Fruit fly (Drosophila melanogaster) whole organism, embryonic: ENCODE measurements around the gene CG7914.

Experiments used
- B-H1 ChIP-seq: fragments of 200-800 bp; sonication (Bioruptor generic); IDR thresholded peaks from 3 replicates; pipeline ENCODE4 v1.3.6; 2022; ENCODE audit warnings: missing biosample characterization, missing genetic modification characterization
- CG10267 ChIP-seq: fragments of 200-800 bp; sonication (Bioruptor generic); optimal IDR thresholded peaks from 2 replicates; lab custom pipeline; 2018; ENCODE audit warnings: missing biosample characterization, mild to moderate bottlenecking, missing genetic modification characterization, moderate library complexity
- CG13287 ChIP-seq: fragments of 200-800 bp; sonication (Bioruptor generic); IDR thresholded peaks from 2 replicates; pipeline ENCODE4 v1.3.6; 2022; ENCODE audit warnings: missing biosample characterization, missing genetic modification characterization; ENCODE audit not compliant: partially characterized antibody
- CG13894 ChIP-seq: fragments of 200-800 bp; sonication (Bioruptor generic); optimal IDR thresholded peaks from 3 replicates; lab custom pipeline; 2018; ENCODE audit warnings: missing biosample characterization, mild to moderate bottlenecking, missing genetic modification characterization, moderate library complexity
- CG15479 ChIP-seq: fragments of 200-800 bp; sonication (Bioruptor generic); optimal IDR thresholded peaks from 3 replicates; lab custom pipeline; 2019; ENCODE audit warnings: missing biosample characterization, mild to moderate bottlenecking, missing genetic modification characterization, moderate library complexity
- CG15514 ChIP-seq: fragments of 200-800 bp; sonication (Bioruptor generic); optimal IDR thresholded peaks from 3 replicates; lab custom pipeline; 2017; ENCODE audit warnings: missing biosample characterization, missing genetic modification characterization, mild to moderate bottlenecking, moderate library complexity, missing genetic modification reagents
- CG16815 ChIP-seq: fragments of 200-800 bp; sonication (Bioruptor generic); optimal IDR thresholded peaks from 3 replicates; lab custom pipeline; 2017; ENCODE audit warnings: missing biosample characterization, mild to moderate bottlenecking, missing genetic modification characterization
- CG17612 ChIP-seq: fragments of 200-800 bp; sonication (Bioruptor generic); IDR thresholded peaks from 2 replicates; pipeline ENCODE4 v1.3.6; 2022; ENCODE audit warnings: missing biosample characterization, missing genetic modification characterization
- CG2116 ChIP-seq: fragments of 200-800 bp; sonication (Bioruptor generic); optimal IDR thresholded peaks from 3 replicates; lab custom pipeline; 2018; ENCODE audit warnings: missing biosample characterization, mild to moderate bottlenecking, missing genetic modification characterization
- CG2202 ChIP-seq: fragments of 200-800 bp; sonication (Bioruptor generic); optimal IDR thresholded peaks from 2 replicates; lab custom pipeline; 2018; ENCODE audit warnings: missing biosample characterization, mild to moderate bottlenecking, missing genetic modification characterization
- CG32532 ChIP-seq: fragments of 200-800 bp; sonication (Bioruptor generic); IDR thresholded peaks from 2 replicates; pipeline ENCODE4 v1.3.6; 2022; ENCODE audit warnings: missing biosample characterization, missing genetic modification characterization
- CG3281 ChIP-seq: fragments of 200-800 bp; sonication (Bioruptor generic); optimal IDR thresholded peaks from 3 replicates; lab custom pipeline; 2017; ENCODE audit warnings: missing biosample characterization, mild to moderate bottlenecking, missing genetic modification characterization
- CG5180 ChIP-seq: fragments of 200-800 bp; sonication (Bioruptor generic); optimal IDR thresholded peaks from 3 replicates; lab custom pipeline; 2017; ENCODE audit warnings: missing biosample characterization, missing genetic modification characterization, mild to moderate bottlenecking, moderate library complexity, missing genetic modification reagents
- CG6854 ChIP-seq: fragments of 200-800 bp; sonication (Bioruptor generic); optimal IDR thresholded peaks from 3 replicates; lab custom pipeline; 2017; ENCODE audit warnings: missing biosample characterization, mild to moderate bottlenecking, missing genetic modification characterization
- CG7786 ChIP-seq: fragments of 200-800 bp; sonication (Bioruptor generic); optimal IDR thresholded peaks from 2 replicates; lab custom pipeline; 2016; ENCODE audit warnings: missing biosample characterization, missing genetic modification characterization
- CG7987 ChIP-seq: fragments of 200-800 bp; sonication (Bioruptor generic); optimal IDR thresholded peaks from 2 replicates; lab custom pipeline; 2018; ENCODE audit warnings: missing biosample characterization, mild to moderate bottlenecking, missing genetic modification characterization, moderate library complexity
- CG8290 ChIP-seq, 3 experiments: fragments of 200-800 bp; sonication (Bioruptor generic); optimal IDR thresholded peaks; 2 replicates each; lab custom pipeline; 2016 to 2019; ENCODE audit warnings: missing biosample characterization in 3 of 3, missing genetic modification characterization in 3 of 3, mild to moderate bottlenecking in 2 of 3, moderate library complexity in 1 of 3
- CG8359 ChIP-seq: fragments of 200-800 bp; sonication (Bioruptor generic); optimal IDR thresholded peaks from 2 replicates; lab custom pipeline; 2017; ENCODE audit warnings: missing biosample characterization, mild to moderate bottlenecking, missing genetic modification characterization, borderline replicate concordance
- CG9817 ChIP-seq: fragments of 200-800 bp; sonication (Bioruptor generic); optimal IDR thresholded peaks from 2 replicates; lab custom pipeline; 2018; ENCODE audit warnings: missing biosample characterization, mild to moderate bottlenecking, missing genetic modification characterization, moderate library complexity
- Deaf1 ChIP-seq: fragments of 200-800 bp; optimal IDR thresholded peaks from 3 replicates; lab custom pipeline; 2019; ENCODE audit warnings: missing biosample characterization, mild to moderate bottlenecking, missing genetic modification characterization, moderate library complexity
- Doc2 ChIP-seq: fragments of 200-800 bp; sonication (Bioruptor generic); IDR thresholded peaks from 2 replicates; pipeline ENCODE4 v1.3.6; 2022; ENCODE audit warnings: missing biosample characterization, missing genetic modification characterization
- Elba2 ChIP-seq: fragments of 200-800 bp; sonication (Bioruptor generic); optimal IDR thresholded peaks from 3 replicates; lab custom pipeline; 2016; ENCODE audit warnings: missing biosample characterization, missing genetic modification characterization
- H15 ChIP-seq: fragments of 200-800 bp; sonication (Bioruptor generic); IDR thresholded peaks from 3 replicates; pipeline ENCODE4 v1.3.6; 2022; ENCODE audit warnings: missing biosample characterization, missing genetic modification characterization
- Jarid2 ChIP-seq: fragments of 200-800 bp; sonication (Bioruptor generic); optimal IDR thresholded peaks from 3 replicates; lab custom pipeline; 2017; ENCODE audit warnings: mild to moderate bottlenecking, missing biosample characterization, missing genetic modification reagents, missing genetic modification characterization
- Lpt ChIP-seq: fragments of >200 bp; optimal IDR thresholded peaks from 2 replicates; lab custom pipeline; 2018; ENCODE audit warnings: missing biosample characterization, missing genetic modification characterization
- Meics ChIP-seq: fragments of 200-800 bp; sonication (Bioruptor generic); optimal IDR thresholded peaks from 2 replicates; lab custom pipeline; 2017; ENCODE audit warnings: missing biosample characterization, mild to moderate bottlenecking, missing genetic modification characterization
- Neu2 ChIP-seq: fragments of 200-800 bp; sonication (Bioruptor generic); optimal IDR thresholded peaks from 3 replicates; lab custom pipeline; 2016; ENCODE audit warnings: missing biosample characterization, missing genetic modification characterization, borderline replicate concordance
- Optix ChIP-seq: fragments of 200-800 bp; sonication (Bioruptor generic); IDR thresholded peaks from 3 replicates; pipeline ENCODE4 v1.3.6; 2022; ENCODE audit warnings: missing biosample characterization, missing genetic modification characterization
- Ravus ChIP-seq: fragments of 200-800 bp; sonication (Bioruptor generic); IDR thresholded peaks from 2 replicates; pipeline ENCODE4 v1.3.6; 2022; ENCODE audit warnings: missing biosample characterization, missing genetic modification characterization
- Tbp ChIP-seq: fragments of >200 bp; optimal IDR thresholded peaks from 2 replicates; lab custom pipeline; 2018; ENCODE audit warnings: missing biosample characterization, missing genetic modification characterization
- Trl ChIP-seq, 3 experiments: fragments of >200 bp in 2 of 3; fragments of 200-800 bp in 1 of 3; sonication (Bioruptor generic) in 1 of 3; optimal IDR thresholded peaks; 2 replicates in 1 of 3; 3 replicates in 2 of 3; lab custom pipeline; 2016 to 2017; ENCODE audit warnings: missing biosample characterization in 1 of 3, missing genetic modification characterization in 1 of 3
- Vsx1 ChIP-seq: fragments of 200-800 bp; sonication (Bioruptor generic); optimal IDR thresholded peaks from 2 replicates; lab custom pipeline; 2017; ENCODE audit warnings: missing biosample characterization, mild to moderate bottlenecking, missing genetic modification characterization, missing genetic modification reagents
- ac ChIP-seq: fragments of 200-800 bp; sonication (Bioruptor generic); optimal IDR thresholded peaks from 3 replicates; lab custom pipeline; 2017; ENCODE audit warnings: missing biosample characterization, mild to moderate bottlenecking, missing genetic modification characterization
- chinmo ChIP-seq: fragments of 200-800 bp; sonication (Bioruptor generic); IDR thresholded peaks from 4 replicates; pipeline ENCODE4 v1.3.6; 2022; ENCODE audit warnings: missing biosample characterization, missing genetic modification characterization; ENCODE audit not compliant: partially characterized antibody
- dmrt99B ChIP-seq: fragments of 200-800 bp; sonication (Bioruptor generic); optimal IDR thresholded peaks from 2 replicates; lab custom pipeline; 2018; ENCODE audit warnings: missing biosample characterization, mild to moderate bottlenecking, missing genetic modification characterization, moderate library complexity
- ind ChIP-seq: fragments of 200-800 bp; sonication (Bioruptor generic); optimal IDR thresholded peaks from 3 replicates; lab custom pipeline; 2016; ENCODE audit warnings: missing biosample characterization, missing genetic modification characterization
- lab ChIP-seq: fragments of 200-800 bp; sonication (Bioruptor generic); optimal IDR thresholded peaks from 3 replicates; lab custom pipeline; 2017; ENCODE audit warnings: missing biosample characterization, missing genetic modification characterization, mild to moderate bottlenecking, moderate library complexity, missing genetic modification reagents
- lola ChIP-seq, 3 experiments: fragments of >200 bp in 2 of 3; fragments of 200-800 bp in 1 of 3; sonication (Bioruptor generic) in 1 of 3; optimal IDR thresholded peaks; 2 replicates each; lab custom pipeline; 2017 to 2019; ENCODE audit warnings: missing biosample characterization in 3 of 3, missing genetic modification characterization in 3 of 3, mild to moderate bottlenecking in 1 of 3, moderate library complexity in 1 of 3
- mam ChIP-seq: fragments of 200-800 bp; sonication (Bioruptor generic); optimal IDR thresholded peaks from 3 replicates; lab custom pipeline; 2016; ENCODE audit warnings: missing biosample characterization, missing genetic modification characterization
- nom ChIP-seq: fragments of 200-800 bp; sonication (Bioruptor generic); optimal IDR thresholded peaks from 2 replicates; lab custom pipeline; 2017; ENCODE audit warnings: missing biosample characterization, missing genetic modification characterization, mild to moderate bottlenecking, moderate library complexity, missing genetic modification reagents
- pros ChIP-seq: fragments of 200-800 bp; sonication (Bioruptor generic); optimal IDR thresholded peaks from 3 replicates; lab custom pipeline; 2019; ENCODE audit warnings: missing biosample characterization, mild to moderate bottlenecking, missing genetic modification characterization, moderate library complexity
- pzg ChIP-seq: fragments of 200-800 bp; sonication (Bioruptor generic); optimal IDR thresholded peaks from 3 replicates; lab custom pipeline; 2018; ENCODE audit warnings: missing biosample characterization, mild to moderate bottlenecking, missing genetic modification characterization, moderate library complexity
- repo ChIP-seq: fragments of 200-800 bp; sonication (Bioruptor generic); optimal IDR thresholded peaks from 2 replicates; lab custom pipeline; 2016; ENCODE audit warnings: missing biosample characterization, missing genetic modification characterization
- seq ChIP-seq: fragments of 200-800 bp; sonication (Bioruptor generic); IDR thresholded peaks from 2 replicates; pipeline ENCODE4 v1.3.6; 2022; ENCODE audit warnings: missing biosample characterization, missing genetic modification characterization
- sisA ChIP-seq: fragments of 200-800 bp; sonication (Bioruptor generic); IDR thresholded peaks from 2 replicates; pipeline ENCODE4 v1.3.6; 2022; ENCODE audit warnings: missing biosample characterization, missing genetic modification characterization
- stwl ChIP-seq: fragments of 200-800 bp; sonication (Bioruptor generic); optimal IDR thresholded peaks from 3 replicates; lab custom pipeline; 2018; ENCODE audit warnings: missing biosample characterization, mild to moderate bottlenecking, missing genetic modification characterization, moderate library complexity
- wek ChIP-seq: fragments of 200-800 bp; sonication (Bioruptor generic); optimal IDR thresholded peaks from 3 replicates; lab custom pipeline; 2018; ENCODE audit warnings: missing biosample characterization, mild to moderate bottlenecking, missing genetic modification characterization, moderate library complexity
- zen2 ChIP-seq: fragments of 200-800 bp; sonication (Bioruptor generic); IDR thresholded peaks from 3 replicates; pipeline ENCODE4 v1.3.6; 2022; ENCODE audit warnings: missing biosample characterization, missing genetic modification characterization; ENCODE audit not compliant: partially characterized antibody

CG7914 gene

dm6 chrX:19174850-19175571, 18.2 kb downstream of the CG7914 start, which contains the start of gene CG33939 (continued):
- TF ChIP-seq Lpt (no peak), Deaf1 (tag; lab: Kevin White, UChicago) (peak; percentile 77), Optix (GFP tag; lab: Robert Waterston, UW) (no peak), CG2202 (tag; lab: Kevin White, UChicago) (no peak), mam (GFP tag; lab: Kevin White, UChicago) (no peak), CG8359 (GFP tag; lab: Kevin White, UChicago) (peak; percentile 99), CG7786 (GFP tag; lab: Kevin White, UChicago) (no peak), zen2 (GFP tag; lab: Robert Waterston, UW) (no peak), pzg (no peak), pros (GFP tag; lab: Kevin White, UChicago) (no peak), CG10267 (tag; lab: Kevin White, UChicago) (no peak), Trl (optimal IDR thresholded peaks at IDR 0.05; lab: Kevin White, UChicago) (peak in 1 of 2 experiments; percentile 1), Trl (GFP tag; optimal IDR thresholded peaks at IDR 0.05; lab: Kevin White, UChicago) (no peak), CG6854 (GFP tag; lab: Kevin White, UChicago) (no peak), repo (no peak), sisA (GFP tag; lab: Robert Waterston, UW) (no peak), CG2116 (GFP tag; lab: Kevin White, UChicago) (no peak), H15 (no peak), CG13894 (tag; lab: Kevin White, UChicago) (peak; percentile 92), Tbp (peak; percentile 65), Vsx1 (GFP tag; lab: Kevin White, UChicago) (no peak), CG32532 (GFP tag; lab: Robert Waterston, UW) (peak; percentile 24; the same call in 1 of the 2 replicates), Doc2 (no peak), Neu2 (GFP tag; lab: Kevin White, UChicago) (no peak), CG13287 (peak; percentile 8; the same call in 1 of the 2 replicates), nom (GFP tag; lab: Kevin White, UChicago) (peak; percentile 22)
- TF ChIP-seq, all 482 proteins: peak for 11

DNA sequence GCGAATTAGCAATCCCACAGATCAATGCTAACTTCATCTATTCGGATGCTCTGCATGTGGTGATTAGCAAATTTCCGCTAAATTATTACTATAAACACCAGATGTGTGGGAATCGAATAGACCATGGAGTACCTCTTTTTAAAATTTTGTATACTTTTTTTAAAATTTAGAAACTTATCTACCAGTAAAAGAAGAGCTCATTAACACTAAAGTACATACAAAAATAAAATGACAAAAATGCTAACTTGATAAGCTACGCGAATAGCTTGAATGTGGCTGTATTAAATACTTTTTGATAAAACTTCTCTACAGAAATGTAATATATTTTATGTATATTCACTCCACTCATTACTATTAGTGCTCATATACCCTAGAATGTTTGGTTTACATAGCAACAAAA, 19.2 kb downstream of the CG7914 start:
- no peak for TF ChIP-seq lola (GFP tag; optimal IDR thresholded peaks at IDR 0.05; lab: Kevin White, UChicago)
- no peak for TF ChIP-seq Meics (GFP tag; lab: Kevin White, UChicago)
- TF ChIP-seq lab (GFP tag; lab: Kevin White, UChicago): no peak
- TF ChIP-seq CG17612: no peak
- TF ChIP-seq stwl (tag; lab: Kevin White, UChicago): no peak
- no peak for TF ChIP-seq chinmo (GFP tag; lab: Robert Waterston, UW)
- no peak for TF ChIP-seq CG8290 (GFP tag; optimal IDR thresholded peaks at IDR 0.05; lab: Kevin White, UChicago)
- TF ChIP-seq CG8290 (tag; optimal IDR thresholded peaks at IDR 0.05; lab: Kevin White, UChicago): no peak
- no peak for TF ChIP-seq wek (GFP tag; lab: Kevin White, UChicago)
- TF ChIP-seq seq (GFP tag; lab: Robert Waterston, UW): no peak
- no peak for TF ChIP-seq CG15514 (GFP tag; lab: Kevin White, UChicago)
- no peak for TF ChIP-seq B-H1 (GFP tag; lab: Robert Waterston, UW)
- no peak for TF ChIP-seq dmrt99B
- TF ChIP-seq CG3281 (GFP tag; lab: Kevin White, UChicago): no peak
- TF ChIP-seq CG7987 (GFP tag; lab: Kevin White, UChicago): no peak
- no peak for TF ChIP-seq Jarid2 (GFP tag; lab: Kevin White, UChicago)
- peak; percentile 4 for TF ChIP-seq CG9817 (tag; lab: Kevin White, UChicago)
- no peak for TF ChIP-seq CG15479 (GFP tag; lab: Kevin White, UChicago)
- TF ChIP-seq CG5180 (GFP tag; lab: Kevin White, UChicago): no peak
- no peak for TF ChIP-seq Ravus (GFP tag; lab: Robert Waterston, UW)
- no peak for TF ChIP-seq ac (GFP tag; lab: Kevin White, UChicago)
- TF ChIP-seq CG16815 (GFP tag; lab: Kevin White, UChicago): no peak
- no peak for TF ChIP-seq Elba2 (GFP tag; lab: Kevin White, UChicago)
- TF ChIP-seq ind (GFP tag; lab: Kevin White, UChicago): no peak
- TF ChIP-seq Vsx1 (GFP tag; lab: Kevin White, UChicago): no peak
